Worm (Caenorhabditis elegans) whole organism, young adult: ENCODE data around the gene Y39A1A.27.
A peak's percentile ranks its signal among the peaks of the same experiment; 100 is the strongest.

ENCODE experiments used
- B0019.2 ChIP-seq: fragments of 200-800 bp; sonication (Bioruptor generic); conservative IDR thresholded peaks from 2 replicates; pipeline ENCODE4 v1.3.6; 2022; ENCODE audit warnings: missing genetic modification reagents, missing genetic modification characterization, missing compliant biosample characterization
- B0035.1 ChIP-seq: sonication (generic microtip); optimal IDR thresholded peaks from 2 replicates; lab custom pipeline; 2016; ENCODE audit warnings: missing genetic modification characterization, mild to moderate bottlenecking, missing compliant biosample characterization, missing genotype, missing genetic modification reagents
- C06A6.2 ChIP-seq: fragments of 200-800 bp; sonication (Bioruptor generic); conservative IDR thresholded peaks from 2 replicates; pipeline ENCODE4 v1.3.6; 2022; ENCODE audit warnings: missing genetic modification characterization, missing compliant biosample characterization
- F22D6.2 ChIP-seq: sonication (generic microtip); optimal IDR thresholded peaks from 2 replicates; lab custom pipeline; 2016; ENCODE audit warnings: mild to moderate bottlenecking, missing genetic modification characterization, missing compliant biosample characterization
- F23B12.7 ChIP-seq: sonication (generic microtip); optimal IDR thresholded peaks from 2 replicates; lab custom pipeline; 2017; ENCODE audit warnings: missing genetic modification characterization, mild to moderate bottlenecking, missing compliant biosample characterization, antibody characterized with exemption, moderate library complexity; ENCODE audit not compliant: insufficient read depth
- F33H1.4 ChIP-seq: fragments of 200-800 bp; sonication (Bioruptor generic); IDR thresholded peaks from 2 replicates; pipeline ENCODE4 v1.3.6; 2022; ENCODE audit warnings: missing genetic modification reagents, missing genetic modification characterization, missing compliant biosample characterization
- F57A8.1 ChIP-seq: fragments of 200-800 bp; sonication (Bioruptor generic); optimal IDR thresholded peaks from 2 replicates; lab custom pipeline; 2018; ENCODE audit warnings: mild to moderate bottlenecking, missing genetic modification characterization, moderate library complexity, missing compliant biosample characterization
- K12H6.12 ChIP-seq: fragments of 200-800 bp; sonication (Bioruptor generic); optimal IDR thresholded peaks from 2 replicates; lab custom pipeline; 2018; ENCODE audit warnings: mild to moderate bottlenecking, missing genetic modification characterization, missing compliant biosample characterization
- T26A5.8 ChIP-seq: sonication (generic microtip); optimal IDR thresholded peaks from 2 replicates; lab custom pipeline; 2016; ENCODE audit warnings: missing genetic modification characterization, missing compliant biosample characterization
- Y79H2A.3 ChIP-seq: fragments of 200-800 bp; sonication (Bioruptor generic); conservative IDR thresholded peaks from 2 replicates; pipeline ENCODE4 v1.3.6; 2022; ENCODE audit warnings: missing genetic modification reagents, missing genetic modification characterization, missing compliant biosample characterization
- akir-1 ChIP-seq: fragments of 200-800 bp; sonication (Bioruptor generic); optimal IDR thresholded peaks from 2 replicates; lab custom pipeline; 2018; ENCODE audit warnings: mild to moderate bottlenecking, missing genetic modification characterization, moderate library complexity, missing compliant biosample characterization
- aptf-2 ChIP-seq: fragments of 200-800 bp; sonication (Bioruptor generic); conservative IDR thresholded peaks from 2 replicates; pipeline ENCODE4 v1.3.6; 2022; ENCODE audit warnings: missing genetic modification reagents, missing genetic modification characterization, missing compliant biosample characterization
- athp-1 ChIP-seq: sonication (generic microtip); optimal IDR thresholded peaks from 2 replicates; lab custom pipeline; 2017; ENCODE audit warnings: mild to moderate bottlenecking, missing genetic modification characterization, missing compliant biosample characterization
- attf-5 ChIP-seq: fragments of 200-800 bp; sonication (Bioruptor generic); optimal IDR thresholded peaks from 2 replicates; lab custom pipeline; 2018; ENCODE audit warnings: mild to moderate bottlenecking, missing genetic modification characterization, missing compliant biosample characterization
- cebp-1 ChIP-seq, 2 experiments: fragments of 200-800 bp in 1 of 2; sonication (Bioruptor generic) in 1 of 2; sonication (generic microtip) in 1 of 2; IDR thresholded peaks in 1 of 2; optimal IDR thresholded peaks in 1 of 2; 2 replicates each; pipeline versions ENCODE4 v1.3.6 to Lab custom; 2017 to 2022; ENCODE audit warnings: missing compliant biosample characterization in 2 of 2, missing genetic modification characterization in 2 of 2, mild to moderate bottlenecking in 1 of 2, missing genetic modification reagents in 1 of 2, moderate library complexity in 1 of 2
- ceh-91 ChIP-seq: fragments of 200-800 bp; sonication (Bioruptor generic); IDR thresholded peaks from 2 replicates; pipeline ENCODE4 v1.3.6; 2022; ENCODE audit warnings: missing genetic modification reagents, missing genetic modification characterization, missing compliant biosample characterization
- die-1 ChIP-seq: sonication (generic microtip); optimal IDR thresholded peaks from 2 replicates; lab custom pipeline; 2016; ENCODE audit warnings: missing genotype, mild to moderate bottlenecking, missing genetic modification characterization, missing compliant biosample characterization
- egl-18 ChIP-seq: fragments of 200-800 bp; sonication (Bioruptor generic); IDR thresholded peaks from 2 replicates; pipeline ENCODE4 v1.3.6; 2022; ENCODE audit warnings: missing genetic modification reagents, missing genetic modification characterization, missing compliant biosample characterization
- hlh-26 ChIP-seq: fragments of 200-800 bp; sonication (Bioruptor generic); conservative IDR thresholded peaks from 2 replicates; pipeline ENCODE4 v1.3.6; 2022; ENCODE audit warnings: missing genetic modification reagents, missing genetic modification characterization, missing compliant biosample characterization
- let-526 ChIP-seq: fragments of 200-800 bp; sonication (Bioruptor generic); IDR thresholded peaks from 2 replicates; pipeline ENCODE4 v1.3.6; 2022; ENCODE audit warnings: missing genetic modification reagents, missing genetic modification characterization, missing compliant biosample characterization
- lin-26 ChIP-seq: fragments of 200-800 bp; sonication (Bioruptor generic); IDR thresholded peaks from 2 replicates; pipeline ENCODE4 v1.3.6; 2022; ENCODE audit warnings: missing genetic modification reagents, missing genetic modification characterization, missing compliant biosample characterization
- lin-35 ChIP-seq, 3 experiments: fragments of 150-350 bp in 2 of 3; sonication (generic microtip) in 1 of 3; optimal IDR thresholded peaks; 2 replicates each; lab custom pipeline; 2014 to 2018; ENCODE audit warnings: missing biosample characterization in 3 of 3, missing genetic modification characterization in 3 of 3, missing genetic modification reagents in 3 of 3
- lin-40 ChIP-seq: sonication (generic microtip); optimal IDR thresholded peaks from 2 replicates; lab custom pipeline; 2016; ENCODE audit warnings: missing genetic modification characterization, mild to moderate bottlenecking, missing compliant biosample characterization, missing genotype, missing genetic modification reagents
- lin-54 ChIP-seq: fragments of 200-800 bp; sonication (Bioruptor generic); optimal IDR thresholded peaks from 2 replicates; lab custom pipeline; 2018; ENCODE audit warnings: mild to moderate bottlenecking, missing genetic modification characterization, missing compliant biosample characterization
- lsl-1 ChIP-seq: fragments of 200-800 bp; sonication (Bioruptor generic); optimal IDR thresholded peaks from 2 replicates; lab custom pipeline; 2018; ENCODE audit warnings: mild to moderate bottlenecking, missing genetic modification characterization, moderate library complexity, missing compliant biosample characterization
- madf-3 ChIP-seq: fragments of 200-800 bp; sonication (Bioruptor generic); IDR thresholded peaks from 2 replicates; pipeline ENCODE4 v1.3.6; 2022; ENCODE audit warnings: missing genetic modification reagents, missing genetic modification characterization, missing compliant biosample characterization
- madf-6 ChIP-seq: fragments of 200-800 bp; sonication (Bioruptor generic); IDR thresholded peaks from 2 replicates; pipeline ENCODE4 v1.3.6; 2022; ENCODE audit warnings: missing genetic modification reagents, missing genetic modification characterization, missing compliant biosample characterization
- mes-4 ChIP-seq: sonication (generic microtip); optimal IDR thresholded peaks from 2 replicates; lab custom pipeline; 2016; ENCODE audit warnings: missing genotype, missing genetic modification characterization, missing compliant biosample characterization
- nfyb-1 ChIP-seq: fragments of 200-800 bp; sonication (Bioruptor generic); IDR thresholded peaks from 2 replicates; pipeline ENCODE4 v1.3.6; 2022; ENCODE audit warnings: missing genetic modification reagents, missing genetic modification characterization, missing compliant biosample characterization
- nhr-27 ChIP-seq: fragments of 200-800 bp; sonication (Bioruptor generic); optimal IDR thresholded peaks from 2 replicates; lab custom pipeline; 2018; ENCODE audit warnings: mild to moderate bottlenecking, missing genetic modification characterization, moderate library complexity, missing compliant biosample characterization
- rec-8 ChIP-seq, 2 experiments: sonication (generic microtip); optimal IDR thresholded peaks; 2 replicates each; lab custom pipeline; 2016; ENCODE audit warnings: mild to moderate bottlenecking in 2 of 2, missing genetic modification characterization in 2 of 2, missing genetic modification reagents in 2 of 2, missing genotype in 2 of 2, missing biosample characterization in 1 of 2, missing compliant biosample characterization in 1 of 2, moderate library complexity in 1 of 2
- sdz-38 ChIP-seq: sonication (generic microtip); optimal IDR thresholded peaks from 2 replicates; lab custom pipeline; 2016; ENCODE audit warnings: missing genotype, missing genetic modification characterization, missing compliant biosample characterization
- snpc-1.3 ChIP-seq: sonication (generic microtip); optimal IDR thresholded peaks from 2 replicates; lab custom pipeline; 2017; ENCODE audit warnings: missing genetic modification characterization, mild to moderate bottlenecking, missing compliant biosample characterization, antibody characterized with exemption, moderate library complexity, missing genotype, missing genetic modification reagents; ENCODE audit not compliant: insufficient read depth
- somi-1 ChIP-seq: fragments of 200-800 bp; sonication (Bioruptor generic); optimal IDR thresholded peaks from 2 replicates; lab custom pipeline; 2018; ENCODE audit warnings: mild to moderate bottlenecking, missing genetic modification characterization, missing compliant biosample characterization
- tlf-1 ChIP-seq: fragments of 200-800 bp; sonication (Bioruptor generic); optimal IDR thresholded peaks from 2 replicates; lab custom pipeline; 2018; ENCODE audit warnings: mild to moderate bottlenecking, missing genetic modification characterization, missing compliant biosample characterization
- unc-130 ChIP-seq: sonication (generic microtip); optimal IDR thresholded peaks from 2 replicates; lab custom pipeline; 2016; ENCODE audit warnings: missing genetic modification reagents, missing genetic modification characterization, missing compliant biosample characterization
- unc-62 ChIP-seq: fragments of 150-350 bp; optimal IDR thresholded peaks from 2 replicates; lab custom pipeline; 2014; ENCODE audit warnings: missing biosample characterization, missing genetic modification reagents, missing genetic modification characterization
- zfh-2 ChIP-seq: fragments of 200-800 bp; sonication (Bioruptor generic); conservative IDR thresholded peaks from 2 replicates; pipeline ENCODE4 v1.3.6; 2022; ENCODE audit warnings: missing genetic modification reagents, missing genetic modification characterization, missing compliant biosample characterization
- zim-3 ChIP-seq: sonication (generic microtip); optimal IDR thresholded peaks from 2 replicates; lab custom pipeline; 2017; ENCODE audit warnings: mild to moderate bottlenecking, missing genetic modification characterization, moderate library complexity, missing compliant biosample characterization
- ztf-22 ChIP-seq: fragments of 200-800 bp; sonication (Bioruptor generic); optimal IDR thresholded peaks from 2 replicates; lab custom pipeline; 2018; ENCODE audit warnings: mild to moderate bottlenecking, missing genetic modification characterization, moderate library complexity, missing compliant biosample characterization
- ztf-26 ChIP-seq: sonication (generic microtip); optimal IDR thresholded peaks from 2 replicates; lab custom pipeline; 2017; ENCODE audit warnings: missing genetic modification characterization, missing compliant biosample characterization

The Y39A1A.27 gene

ce11 chrIII:10651634-10652033 is 12.9 kb downstream of the Y39A1A.27 start (continued):
- TF ChIP-seq F33H1.4 (GFP tag; lab: Robert Waterston, UW): no peak
- TF ChIP-seq lsl-1 (GFP tag; lab: Kevin White, UChicago): no peak
- TF ChIP-seq F23B12.7 (tag; lab: Kevin White, UChicago): no peak
- TF ChIP-seq madf-6 (GFP tag; lab: Robert Waterston, UW): no peak
- no peak for TF ChIP-seq ztf-22 (GFP tag; lab: Kevin White, UChicago)
- no peak for TF ChIP-seq zfh-2
- TF ChIP-seq attf-5 (GFP tag; lab: Kevin White, UChicago): peak; percentile 18
- TF ChIP-seq tlf-1 (GFP tag; lab: Kevin White, UChicago): no peak
- no peak for TF ChIP-seq athp-1
- no peak for TF ChIP-seq lin-54
- no peak for TF ChIP-seq aptf-2
- no peak for TF ChIP-seq let-526 (GFP tag; lab: Robert Waterston, UW)
- TF ChIP-seq lin-26 (GFP tag; lab: Robert Waterston, UW): no peak
- TF ChIP-seq lin-35 (GFP tag; optimal IDR thresholded peaks at IDR 0.05; lab: Kevin White, UChicago): no peak
- TF ChIP-seq F22D6.2 (tag; lab: Kevin White, UChicago): no peak
- no peak for TF ChIP-seq ztf-26 (tag; lab: Kevin White, UChicago)
- no peak for TF ChIP-seq Y79H2A.3
- peak; percentile 9 for TF ChIP-seq K12H6.12
- TF ChIP-seq F57A8.1 (GFP tag; lab: Kevin White, UChicago): no peak
- no peak for TF ChIP-seq rec-8 (tag; optimal IDR thresholded peaks at IDR 0.05; lab: Kevin White, UChicago)
- peak; percentile 26 for TF ChIP-seq lin-40
- no peak for TF ChIP-seq nhr-27 (tag; lab: Kevin White, UChicago)
- no peak for TF ChIP-seq C06A6.2
- no peak for TF ChIP-seq hlh-26 (GFP tag; lab: Robert Waterston, UW)
- no peak for TF ChIP-seq madf-3
- no peak for TF ChIP-seq sdz-38 (tag; lab: Kevin White, UChicago)
- no peak for TF ChIP-seq die-1 (tag; lab: Kevin White, UChicago)
- TF ChIP-seq snpc-1.3: no peak
- no peak for TF ChIP-seq cebp-1 (GFP tag; IDR thresholded peaks at IDR 0.05; lab: Robert Waterston, UW)
- peak; percentile 40 for TF ChIP-seq cebp-1 (tag; optimal IDR thresholded peaks at IDR 0.05; lab: Kevin White, UChicago)
- TF ChIP-seq T26A5.8 (tag; lab: Kevin White, UChicago): no peak
- no peak for TF ChIP-seq egl-18 (GFP tag; lab: Robert Waterston, UW)
- no peak for TF ChIP-seq B0019.2 (GFP tag; lab: Robert Waterston, UW)
- no peak for TF ChIP-seq unc-62 (GFP tag; lab: Kevin White, UChicago)
- TF ChIP-seq unc-130 (GFP tag; lab: Kevin White, UChicago): no peak
- no peak for TF ChIP-seq mes-4 (tag; lab: Kevin White, UChicago)
- TF ChIP-seq nfyb-1 (GFP tag; lab: Robert Waterston, UW): peak; percentile 52; the same call in 1 of the 2 replicates
- no peak for TF ChIP-seq somi-1 (GFP tag; lab: Kevin White, UChicago)
- no peak for TF ChIP-seq ceh-91
- no peak for TF ChIP-seq akir-1 (GFP tag; lab: Kevin White, UChicago)
- no peak for TF ChIP-seq zim-3 (tag; lab: Kevin White, UChicago)
- no peak for TF ChIP-seq B0035.1 (tag; lab: Kevin White, UChicago)
